Fruit fly (Drosophila melanogaster): ENCODE results near the gene Taf4.

The Taf4 gene

DNA sequence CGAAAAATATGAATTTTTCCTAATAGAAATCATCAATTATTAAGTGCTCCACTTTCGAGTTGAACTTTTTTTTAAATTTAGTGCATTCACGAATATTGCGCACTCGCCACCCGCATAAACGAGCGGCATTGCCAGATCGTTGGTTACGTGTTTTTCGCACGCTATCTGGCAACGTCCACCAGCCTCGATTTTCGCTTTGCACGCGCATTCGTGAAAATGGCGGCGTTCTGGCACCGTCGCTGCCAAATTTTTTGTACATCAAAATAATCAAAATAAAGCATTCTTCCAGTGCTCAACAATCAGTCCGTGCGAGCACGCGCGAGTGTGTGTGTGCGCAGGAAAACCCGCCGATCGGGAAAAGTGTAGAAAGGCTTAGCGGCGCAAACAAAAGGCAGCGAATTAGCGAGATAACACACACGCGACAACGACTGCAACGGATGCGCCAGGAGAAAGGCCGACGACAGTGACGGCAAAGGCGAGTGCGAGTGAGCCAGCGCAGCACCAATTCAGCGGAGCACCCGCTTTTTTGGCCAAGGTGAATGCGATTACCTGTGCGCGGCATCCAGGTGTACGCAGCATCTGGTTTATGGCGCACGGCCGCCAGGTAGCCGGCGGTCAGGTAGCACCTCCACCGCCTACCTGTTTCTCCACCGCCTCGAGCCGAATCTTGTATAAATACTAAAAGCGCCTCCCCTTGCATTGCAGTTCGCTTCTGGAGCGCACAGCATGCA is 760 bp downstream of the Taf4 start (continued):
- peak; percentile 87 for TF ChIP-seq BEAF-32 (GFP tag; optimal IDR thresholded peaks at IDR 0.05)
- TF ChIP-seq Dip2 (GFP tag; IDR thresholded peaks at IDR 0.05), result no peak
- no peak for TF ChIP-seq pan (optimal IDR thresholded peaks at IDR 0.05)
- TF ChIP-seq pan (GFP tag; optimal IDR thresholded peaks at IDR 0.05 in 1 of 2, IDR thresholded peaks at IDR 0.05 in 1 of 2), result peak in 1 of 2 experiments; percentile 81
- peak; percentile 21 for TF ChIP-seq CG7928 (GFP tag; optimal IDR thresholded peaks at IDR 0.05)
- peak; percentile 78 for TF ChIP-seq tgo (GFP tag; IDR thresholded peaks at IDR 0.05)
- TF ChIP-seq ash1 (GFP tag; optimal IDR thresholded peaks at IDR 0.05), result peak; percentile 0
- peak; percentile 73 for TF ChIP-seq nom (GFP tag; optimal IDR thresholded peaks at IDR 0.05)
- no peak for TF ChIP-seq CkIIα-i1 (GFP tag; IDR thresholded peaks at IDR 0.05)
- peak; percentile 72 for TF ChIP-seq Awh (GFP tag; IDR thresholded peaks at IDR 0.05)
- TF ChIP-seq pfk (GFP tag; optimal IDR thresholded peaks at IDR 0.05), result peak; percentile 58
- peak; percentile 40 for TF ChIP-seq CG8359 (GFP tag; optimal IDR thresholded peaks at IDR 0.05; ENCODE audit: borderline replicate concordance)
- TF ChIP-seq Usf (GFP tag; optimal IDR thresholded peaks at IDR 0.05), result peak; percentile 34
- peak; percentile 50; the same call in 1 of the 2 replicates for TF ChIP-seq ato (GFP tag; IDR thresholded peaks at IDR 0.05; ENCODE audit: partially characterized antibody)
- peak; percentile 84 for TF ChIP-seq CG10147 (GFP tag; optimal IDR thresholded peaks at IDR 0.05)
- TF ChIP-seq her (GFP tag; optimal IDR thresholded peaks at IDR 0.05), result peak; percentile 59
- no peak for TF ChIP-seq pita (GFP tag; optimal IDR thresholded peaks at IDR 0.05)
- no peak for TF ChIP-seq Lpt (GFP tag; optimal IDR thresholded peaks at IDR 0.05)
- TF ChIP-seq bsh (GFP tag; optimal IDR thresholded peaks at IDR 0.05), result peak; percentile 41 to 71
- peak; percentile 86 for TF ChIP-seq slbo (GFP tag; IDR thresholded peaks at IDR 0.05)
- peak; percentile 47; the same call in 1 of the 3 replicates for TF ChIP-seq CG7963 (GFP tag; IDR thresholded peaks at IDR 0.05; ENCODE audit: partially characterized antibody)
- TF ChIP-seq Atf-2 (GFP tag; optimal IDR thresholded peaks at IDR 0.05), result peak; percentile 73
- TF ChIP-seq CG9817 (tag; optimal IDR thresholded peaks at IDR 0.05), result peak; percentile 79
- peak; percentile 80 for TF ChIP-seq cwo (GFP tag; optimal IDR thresholded peaks at IDR 0.05)
- TF ChIP-seq CG6254 (GFP tag; optimal IDR thresholded peaks at IDR 0.05), result peak; percentile 55
- 0 out of 2 replicates have a peak, but pooled peaks have one; percentile 54 for TF ChIP-seq CG14667 (GFP tag; IDR thresholded peaks at IDR 0.05)
- TF ChIP-seq CG12659 (GFP tag; optimal IDR thresholded peaks at IDR 0.05), result peak; percentile 98
- TF ChIP-seq CG9797 (GFP tag; optimal IDR thresholded peaks at IDR 0.05), result no peak
- TF ChIP-seq vvl (GFP tag; IDR thresholded peaks at IDR 0.05), result peak; percentile 90
- peak; percentile 63 for TF ChIP-seq ttk (GFP tag; IDR thresholded peaks at IDR 0.05)
- TF ChIP-seq CG1647 (GFP tag; optimal IDR thresholded peaks at IDR 0.05), result peak; percentile 57
- no peak for TF ChIP-seq sd (tag; optimal IDR thresholded peaks at IDR 0.05)
- peak; percentile 78 for TF ChIP-seq Dek (tag; optimal IDR thresholded peaks at IDR 0.05)
- TF ChIP-seq inv (GFP tag; IDR thresholded peaks at IDR 0.05; ENCODE audit: partially characterized antibody), result peak; percentile 52
- TF ChIP-seq crol (GFP tag; IDR thresholded peaks at IDR 0.05), result no peak
- peak; percentile 49 for TF ChIP-seq CG33557 (GFP tag; optimal IDR thresholded peaks at IDR 0.05)
- peak; percentile 75; the same call in 1 of the 2 replicates for TF ChIP-seq rib (GFP tag; IDR thresholded peaks at IDR 0.05)
- TF ChIP-seq ewg (GFP tag; optimal IDR thresholded peaks at IDR 0.05), result peak; percentile 97
- TF ChIP-seq Myb (GFP tag; optimal IDR thresholded peaks at IDR 0.05), result peak; percentile 33
- peak; percentile 71 for TF ChIP-seq NK7.1 (GFP tag; optimal IDR thresholded peaks at IDR 0.05)
- no peak for TF ChIP-seq CG16779 (GFP tag; IDR thresholded peaks at IDR 0.05)
- peak; percentile 79 for TF ChIP-seq so (GFP tag; IDR thresholded peaks at IDR 0.05)
- peak; percentile 60 for TF ChIP-seq CG11398 (GFP tag; optimal IDR thresholded peaks at IDR 0.05)
- TF ChIP-seq pzg (GFP tag; optimal IDR thresholded peaks at IDR 0.05), result peak; percentile 86
- peak; percentile 75 for TF ChIP-seq Ssrp (tag; optimal IDR thresholded peaks at IDR 0.05)
- TF ChIP-seq vfl (GFP tag; optimal IDR thresholded peaks at IDR 0.05), result peak; percentile 85
- TF ChIP-seq ATbp (GFP tag; optimal IDR thresholded peaks at IDR 0.05), result no peak
- no peak for TF ChIP-seq Abd-B (GFP tag; optimal IDR thresholded peaks at IDR 0.05)

Data from whole organism, embryonic.